Worm (Caenorhabditis elegans): Measurements from ENCODE around the gene Y51A2D.18.

- no peak for TF ChIP-seq ama-1 (optimal IDR thresholded peaks at IDR 0.05)
- TF ChIP-seq F13C5.2 (tag; optimal IDR thresholded peaks at IDR 0.05) = no peak
- TF ChIP-seq pes-1 (GFP tag; IDR thresholded peaks at IDR 0.05) = no peak
- TF ChIP-seq ceh-13 (GFP tag; optimal IDR thresholded peaks at IDR 0.05) = no peak
- no peak for TF ChIP-seq sea-1 (GFP tag; conservative IDR thresholded peaks at IDR 0.05)
- no peak for TF ChIP-seq tra-4 (tag; optimal IDR thresholded peaks at IDR 0.05)
- TF ChIP-seq hmg-4 (GFP tag; optimal IDR thresholded peaks at IDR 0.05) = no peak
- no peak for TF ChIP-seq flt-1 (GFP tag; IDR thresholded peaks at IDR 0.05)
- TF ChIP-seq tbx-37 (GFP tag; conservative IDR thresholded peaks at IDR 0.05) = no peak
- no peak for TF ChIP-seq hmbx-1 (tag; optimal IDR thresholded peaks at IDR 0.05)
- TF ChIP-seq aly-1 (tag; optimal IDR thresholded peaks at IDR 0.05) = no peak
- TF ChIP-seq ceh-36 (tag; optimal IDR thresholded peaks at IDR 0.05) = no peak
- no peak for TF ChIP-seq hnd-1 (tag; optimal IDR thresholded peaks at IDR 0.05)
- no peak for TF ChIP-seq ets-7 (tag; optimal IDR thresholded peaks at IDR 0.05)
These were observed 49.0 kb downstream of the Y51A2D.18 start, which contains the start of gene ZK262.8 for ce11 chrV:18438081-18438480.

Data from whole organism, early embryonic.